Fruit fly (Drosophila melanogaster) S2 (cell line): ENCODE data around the gene GXIVsPLA2.

Experiments used
- CG8478 ChIP-seq: fragments of >200 bp; optimal IDR thresholded peaks from 2 replicates; lab custom pipeline; 2018
- CTCF ChIP-seq, 2 experiments: fragments of >200 bp; optimal IDR thresholded peaks; 2 replicates each; lab custom pipeline; 2018

dm6 chr3L:15974166-15974565 lies 19.3 kb downstream of the GXIVsPLA2 start:
- TF ChIP-seq CG8478 (lab: Kevin White, UChicago) (no peak), CTCF (optimal IDR thresholded peaks at IDR 0.05; lab: Kevin White, UChicago) (no peak)
